Fruit fly (Drosophila melanogaster): ENCODE results near the gene Usp2.

The Usp2 gene

dm6 chrX:22443954-22444910 lies 11.4 kb upstream of the Usp2 start, which contains the start of gene CG14621 (continued):
- TF ChIP-seq pho (GFP tag; optimal IDR thresholded peaks at IDR 0.05) (no peak), Xrp1 (GFP tag; IDR thresholded peaks at IDR 0.05) (no peak), CG14441 (GFP tag; IDR thresholded peaks at IDR 0.05) (no peak), CG17186 (GFP tag; optimal IDR thresholded peaks at IDR 0.05) (no peak), CG17568 (GFP tag; optimal IDR thresholded peaks at IDR 0.05) (no peak), sug (tag; optimal IDR thresholded peaks at IDR 0.05) (no peak), onecut (GFP tag; IDR thresholded peaks at IDR 0.05) (no peak), CG17802 (tag; optimal IDR thresholded peaks at IDR 0.05) (peak; percentile 79), CG10431 (GFP tag; optimal IDR thresholded peaks at IDR 0.05) (no peak), Blimp-1 (GFP tag; optimal IDR thresholded peaks at IDR 0.05) (no peak), CG7271 (tag; optimal IDR thresholded peaks at IDR 0.05) (no peak), sim (GFP tag; IDR thresholded peaks at IDR 0.05) (no peak), CG14667 (GFP tag; IDR thresholded peaks at IDR 0.05) (no peak), Doc2 (GFP tag; IDR thresholded peaks at IDR 0.05) (no peak), Eip74EF (GFP tag; optimal IDR thresholded peaks at IDR 0.05) (no peak), fd96Cb (tag; optimal IDR thresholded peaks at IDR 0.05) (no peak), lilli (GFP tag; optimal IDR thresholded peaks at IDR 0.05) (no peak), slou (GFP tag; optimal IDR thresholded peaks at IDR 0.05) (no peak)

dm6 chrX:22449191-22449787 lies 6.3 kb upstream of the Usp2 start, which contains the start of the genes CG14615 and tilB:
CG14615 (minus strand) TSS chrX:22449491.
tilB (plus strand) TSS chrX:22449737.
- TF ChIP-seq ind (GFP tag; optimal IDR thresholded peaks at IDR 0.05) = peak; percentile 41
- TF ChIP-seq CG2889 (GFP tag; IDR thresholded peaks at IDR 0.05) = no peak
- TF ChIP-seq Ptx1 (GFP tag; IDR thresholded peaks at IDR 0.05) = peak; percentile 56
- TF ChIP-seq CG12104 (GFP tag; optimal IDR thresholded peaks at IDR 0.05) = peak; percentile 4
- TF ChIP-seq CG17829 (tag; optimal IDR thresholded peaks at IDR 0.05) = no peak
- TF ChIP-seq CG16813 (GFP tag; IDR thresholded peaks at IDR 0.05; ENCODE audit: partially characterized antibody) = peak; percentile 43; the same call in 1 of the 3 replicates
- TF ChIP-seq CG2712 (tag; optimal IDR thresholded peaks at IDR 0.05) = peak; percentile 11
- peak; percentile 39 for TF ChIP-seq CG1647 (GFP tag; optimal IDR thresholded peaks at IDR 0.05)
- TF ChIP-seq CG4404 (GFP tag; IDR thresholded peaks at IDR 0.05) = 0 out of 2 replicates have a peak, but pooled peaks have one; percentile 34
- peak; percentile 3 for TF ChIP-seq Xbp1 (GFP tag; optimal IDR thresholded peaks at IDR 0.05)
- peak; percentile 87 for TF ChIP-seq Med (GFP tag)
- TF ChIP-seq CG12155 (GFP tag; optimal IDR thresholded peaks at IDR 0.05) = peak; percentile 16
- TF ChIP-seq NfI (GFP tag; optimal IDR thresholded peaks at IDR 0.05) = peak; percentile 42
- peak; percentile 10; the same call in 1 of the 2 replicates for TF ChIP-seq inv (GFP tag; IDR thresholded peaks at IDR 0.05; ENCODE audit: partially characterized antibody)
- TF ChIP-seq CG4360 (GFP tag; IDR thresholded peaks at IDR 0.05) = no peak
- peak; percentile 4 for TF ChIP-seq CG30020 (tag; optimal IDR thresholded peaks at IDR 0.05)
- no peak for TF ChIP-seq Sox102F (GFP tag; optimal IDR thresholded peaks at IDR 0.05)
- no peak for TF ChIP-seq bcd (GFP tag; optimal IDR thresholded peaks at IDR 0.05)
- peak; percentile 37; the same call in 1 of the 2 replicates for TF ChIP-seq lmd (GFP tag; IDR thresholded peaks at IDR 0.05)
- peak; percentile 59 for TF ChIP-seq CG3281 (GFP tag; optimal IDR thresholded peaks at IDR 0.05)
- peak; percentile 20 for TF ChIP-seq CG13424 (tag; optimal IDR thresholded peaks at IDR 0.05)
- peak; percentile 16 for TF ChIP-seq Fer2 (tag; optimal IDR thresholded peaks at IDR 0.05)
- peak; percentile 42; the same call in 2 of the 4 replicates for TF ChIP-seq Gug (GFP tag; IDR thresholded peaks at IDR 0.05)
- TF ChIP-seq Dref (GFP tag; IDR thresholded peaks at IDR 0.05) = no peak
- TF ChIP-seq PHDP (tag; optimal IDR thresholded peaks at IDR 0.05) = peak; percentile 17
- TF ChIP-seq nmo (GFP tag; optimal IDR thresholded peaks at IDR 0.05) = peak; percentile 22
- no peak for TF ChIP-seq klu (GFP tag; IDR thresholded peaks at IDR 0.05)
- TF ChIP-seq pan (optimal IDR thresholded peaks at IDR 0.05) = no peak
- peak in 1 of 2 experiments; percentile 16 for TF ChIP-seq pan (GFP tag; optimal IDR thresholded peaks at IDR 0.05 in 1 of 2, IDR thresholded peaks at IDR 0.05 in 1 of 2)
- no peak for TF ChIP-seq Poxn (GFP tag; IDR thresholded peaks at IDR 0.05)
